Fruit fly (Drosophila melanogaster) S2 (cell line): ENCODE measurements around the gene CG3184.

Source experiments
- CG8478 ChIP-seq: fragments of >200 bp; optimal IDR thresholded peaks from 2 replicates; lab custom pipeline; 2018
- CTCF ChIP-seq, 2 experiments: fragments of >200 bp; optimal IDR thresholded peaks; 2 replicates each; lab custom pipeline; 2018

- TF ChIP-seq CTCF (optimal IDR thresholded peaks at IDR 0.05; lab: Kevin White, UChicago) (peak; percentile 82 to 87), CG8478 (lab: Kevin White, UChicago) (no peak)
These were observed 40.1 kb upstream of the CG3184 start for dm6 chrX:6728597-6729158.
